Worm (Caenorhabditis elegans) whole organism, late embryonic: ENCODE measurements around the gene T05C3.6.
A peak's percentile ranks its signal among the peaks of the same experiment; 100 is the strongest.
"Not testable (repeated sequence)": the region's sequence is repeated elsewhere in the genome, so short reads cannot be mapped to it uniquely, and the experiment has no call there.

ENCODE experiments used
- C38D4.7 ChIP-seq: fragments of 200-800 bp; sonication (Bioruptor generic); optimal IDR thresholded peaks from 2 replicates; lab custom pipeline; 2018; ENCODE audit warnings: mild to moderate bottlenecking, missing genetic modification characterization, moderate library complexity, missing compliant biosample characterization
- F13H6.1 ChIP-seq: sonication (generic microtip); optimal IDR thresholded peaks from 2 replicates; lab custom pipeline; 2016; ENCODE audit warnings: missing genetic modification characterization, missing compliant biosample characterization
- K09A11.1 ChIP-seq: sonication (generic microtip); optimal IDR thresholded peaks from 2 replicates; lab custom pipeline; 2017; ENCODE audit warnings: antibody characterized with exemption, mild to moderate bottlenecking, missing genetic modification characterization, missing compliant biosample characterization; ENCODE audit not compliant: insufficient read depth
- Y22D7AL.16 ChIP-seq: sonication (generic microtip); optimal IDR thresholded peaks from 2 replicates; lab custom pipeline; 2016; ENCODE audit warnings: missing genetic modification characterization, missing compliant biosample characterization
- ama-1 ChIP-seq: fragments of 150-350 bp; optimal IDR thresholded peaks from 2 replicates; lab custom pipeline; 2014
- ceh-14 ChIP-seq: sonication (generic microtip); optimal IDR thresholded peaks from 2 replicates; lab custom pipeline; 2016; ENCODE audit warnings: missing genotype, missing genetic modification characterization, missing compliant biosample characterization
- ceh-19 ChIP-seq: fragments of 200-800 bp; sonication (Bioruptor generic); optimal IDR thresholded peaks from 2 replicates; lab custom pipeline; 2018; ENCODE audit warnings: mild to moderate bottlenecking, missing genetic modification characterization, missing compliant biosample characterization
- ceh-24 ChIP-seq: sonication (generic microtip); optimal IDR thresholded peaks from 2 replicates; lab custom pipeline; 2016; ENCODE audit warnings: mild to moderate bottlenecking, missing genetic modification characterization, missing compliant biosample characterization
- ceh-34 ChIP-seq: sonication (generic microtip); optimal IDR thresholded peaks from 2 replicates; lab custom pipeline; 2016; ENCODE audit warnings: mild to moderate bottlenecking, missing genetic modification characterization, missing compliant biosample characterization
- ceh-48 ChIP-seq: sonication (generic microtip); optimal IDR thresholded peaks from 2 replicates; lab custom pipeline; 2016; ENCODE audit warnings: missing genetic modification characterization, inconsistent platforms, missing compliant biosample characterization
- ceh-9 ChIP-seq: sonication (generic microtip); optimal IDR thresholded peaks from 2 replicates; lab custom pipeline; 2016; ENCODE audit warnings: mild to moderate bottlenecking, missing genetic modification characterization, inconsistent platforms, missing compliant biosample characterization
- dmd-4 ChIP-seq: sonication (generic microtip); optimal IDR thresholded peaks from 2 replicates; lab custom pipeline; 2016; ENCODE audit warnings: borderline replicate concordance, missing genetic modification characterization, missing compliant biosample characterization
- dve-1 ChIP-seq: sonication (generic microtip); optimal IDR thresholded peaks from 2 replicates; lab custom pipeline; 2017; ENCODE audit warnings: antibody characterized with exemption, mild to moderate bottlenecking, missing genetic modification characterization, missing compliant biosample characterization
- elt-2 ChIP-seq: sonication (generic microtip); optimal IDR thresholded peaks from 2 replicates; lab custom pipeline; 2016; ENCODE audit warnings: missing genetic modification reagents, missing genetic modification characterization, missing compliant biosample characterization
- elt-4 ChIP-seq: sonication (generic microtip); optimal IDR thresholded peaks from 2 replicates; lab custom pipeline; 2016; ENCODE audit warnings: missing genetic modification characterization, missing compliant biosample characterization
- ets-4 ChIP-seq: sonication (generic microtip); optimal IDR thresholded peaks from 2 replicates; lab custom pipeline; 2016; ENCODE audit warnings: missing genetic modification characterization, missing compliant biosample characterization
- eyg-1 ChIP-seq: sonication (generic microtip); optimal IDR thresholded peaks from 2 replicates; lab custom pipeline; 2016; ENCODE audit warnings: missing genotype, missing genetic modification characterization, missing compliant biosample characterization
- fax-1 ChIP-seq: sonication (generic microtip); optimal IDR thresholded peaks from 2 replicates; lab custom pipeline; 2016; ENCODE audit warnings: missing genotype, missing genetic modification characterization, missing compliant biosample characterization
- fkh-6 ChIP-seq: sonication (generic microtip); optimal IDR thresholded peaks from 2 replicates; lab custom pipeline; 2016; ENCODE audit warnings: missing genetic modification characterization, missing compliant biosample characterization
- hlh-13 ChIP-seq: fragments of 200-800 bp; sonication (Bioruptor generic); optimal IDR thresholded peaks from 2 replicates; lab custom pipeline; 2018; ENCODE audit warnings: mild to moderate bottlenecking, missing genetic modification characterization, missing compliant biosample characterization
- hlh-15 ChIP-seq: sonication (generic microtip); optimal IDR thresholded peaks from 2 replicates; lab custom pipeline; 2016; ENCODE audit warnings: missing genetic modification characterization, missing compliant biosample characterization
- hlh-30 ChIP-seq: sonication (generic microtip); optimal IDR thresholded peaks from 2 replicates; lab custom pipeline; 2017; ENCODE audit warnings: antibody characterized with exemption, missing genetic modification characterization, missing compliant biosample characterization; ENCODE audit not compliant: insufficient read depth
- hlh-6 ChIP-seq: sonication (generic microtip); optimal IDR thresholded peaks from 2 replicates; lab custom pipeline; 2016; ENCODE audit warnings: missing genotype, missing genetic modification characterization, missing compliant biosample characterization
- hlh-8 ChIP-seq: sonication (generic microtip); optimal IDR thresholded peaks from 2 replicates; lab custom pipeline; 2016; ENCODE audit warnings: missing genotype, missing genetic modification characterization, missing compliant biosample characterization
- lim-6 ChIP-seq: sonication (generic microtip); optimal IDR thresholded peaks from 2 replicates; lab custom pipeline; 2016; ENCODE audit warnings: missing genetic modification characterization, missing compliant biosample characterization
- lin-11 ChIP-seq: fragments of 200-800 bp; sonication (Bioruptor generic); optimal IDR thresholded peaks from 2 replicates; lab custom pipeline; 2018; ENCODE audit warnings: mild to moderate bottlenecking, missing genetic modification characterization, missing compliant biosample characterization
- mec-3 ChIP-seq: sonication (generic microtip); optimal IDR thresholded peaks from 2 replicates; lab custom pipeline; 2016; ENCODE audit warnings: borderline replicate concordance, missing genetic modification characterization, missing compliant biosample characterization
- nfya-1 ChIP-seq: sonication (generic microtip); optimal IDR thresholded peaks from 2 replicates; lab custom pipeline; 2017; ENCODE audit warnings: missing genetic modification characterization, mild to moderate bottlenecking, missing compliant biosample characterization, antibody characterized with exemption, moderate library complexity
- nhr-232 ChIP-seq: sonication (generic microtip); optimal IDR thresholded peaks from 2 replicates; lab custom pipeline; 2016; ENCODE audit warnings: missing genetic modification characterization, missing compliant biosample characterization
- pag-3 ChIP-seq: sonication (generic microtip); optimal IDR thresholded peaks from 2 replicates; lab custom pipeline; 2016; ENCODE audit warnings: missing compliant biosample characterization, missing genetic modification characterization, borderline replicate concordance
- pha-2 ChIP-seq: sonication (generic microtip); optimal IDR thresholded peaks from 2 replicates; lab custom pipeline; 2017; ENCODE audit warnings: mild to moderate bottlenecking, missing genetic modification characterization, missing compliant biosample characterization
- pha-4 ChIP-seq: fragments of 150-350 bp; optimal IDR thresholded peaks from 2 replicates; lab custom pipeline; 2018; ENCODE audit warnings: missing biosample characterization, missing genetic modification reagents, missing genetic modification characterization
- rnt-1 ChIP-seq: sonication (generic microtip); optimal IDR thresholded peaks from 2 replicates; lab custom pipeline; 2016; ENCODE audit warnings: missing genetic modification characterization, missing compliant biosample characterization
- syd-9 ChIP-seq: sonication (generic microtip); optimal IDR thresholded peaks from 2 replicates; lab custom pipeline; 2016; ENCODE audit warnings: mild to moderate bottlenecking, missing genetic modification characterization, moderate library complexity, missing compliant biosample characterization
- unc-42 ChIP-seq: sonication (generic microtip); optimal IDR thresholded peaks from 2 replicates; lab custom pipeline; 2016; ENCODE audit warnings: missing genotype, missing genetic modification characterization, missing compliant biosample characterization
- unc-86 ChIP-seq: sonication (generic microtip); optimal IDR thresholded peaks from 2 replicates; lab custom pipeline; 2016; ENCODE audit warnings: missing genetic modification characterization, missing compliant biosample characterization
- zip-5 ChIP-seq: sonication (generic microtip); optimal IDR thresholded peaks from 2 replicates; lab custom pipeline; 2016; ENCODE audit warnings: missing genetic modification characterization, missing compliant biosample characterization

The T05C3.6 gene

ce11 chrV:5462894-5463293 lies 27.4 kb upstream of the T05C3.6 start, which contains the start of gene srg-67:
srg-67 (minus strand) TSS chrV:5462994.
- TF ChIP-seq lim-6 (tag; lab: Kevin White, UChicago) (no peak), ets-4 (no peak), fax-1 (tag; lab: Kevin White, UChicago) (no peak), syd-9 (no peak), hlh-15 (tag; lab: Kevin White, UChicago) (no peak), hlh-13 (GFP tag; lab: Kevin White, UChicago) (no peak), C38D4.7 (GFP tag; lab: Kevin White, UChicago) (no peak), mec-3 (tag; lab: Kevin White, UChicago) (no peak), dmd-4 (tag; lab: Kevin White, UChicago) (no peak)
- TF ChIP-seq, all 69 proteins: peak for 0

ce11 chrV:5465335-5465734 lies 24.9 kb upstream of the T05C3.6 start, which contains the start of gene srg-68:
srg-68 (minus strand) TSS chrV:5465435.
- TF ChIP-seq pha-4 (no peak), pag-3 (no peak), elt-2 (tag; lab: Kevin White, UChicago) (no peak), hlh-6 (no peak), nfya-1 (tag; lab: Kevin White, UChicago) (no peak), unc-42 (tag; lab: Kevin White, UChicago) (no peak), hlh-8 (no peak), elt-4 (no peak), lim-6 (tag; lab: Kevin White, UChicago) (no peak), ceh-19 (no peak), unc-86 (no peak), zip-5 (no peak), nhr-232 (tag; lab: Kevin White, UChicago) (no peak), hlh-30 (tag; lab: Kevin White, UChicago) (no peak), mec-3 (tag; lab: Kevin White, UChicago) (no peak), ceh-24 (tag; lab: Kevin White, UChicago) (no peak), ceh-34 (tag; lab: Kevin White, UChicago) (no peak)

- not testable (repeated sequence) for TF ChIP-seq eyg-1 (tag; lab: Kevin White, UChicago); unc-86; Y22D7AL.16 (tag; lab: Kevin White, UChicago)
- TF ChIP-seq, all 69 proteins: peak for 0; not testable (repeated sequence) for 69
Measured at ce11 chrV:5468489-5468888, 21.8 kb upstream of the T05C3.6 start, which contains the start of gene ZC317.6. ZC317.6 (minus strand) TSS chrV:5468589.

- not testable (repeated sequence) for TF ChIP-seq ceh-9; rnt-1 (tag; lab: Kevin White, UChicago); ceh-14 (tag; lab: Kevin White, UChicago)
Measured at ce11 chrV:5470930-5471329, 19.3 kb upstream of the T05C3.6 start, which contains the start of gene ZC317.7. ZC317.7 (minus strand) TSS chrV:5471030.

- TF ChIP-seq ceh-48 (tag; lab: Kevin White, UChicago) (peak; percentile 29), dve-1 (tag; lab: Kevin White, UChicago) (no peak)
Measured at ce11 chrV:5477719-5478118, 12.5 kb upstream of the T05C3.6 start.

- TF ChIP-seq F13H6.1 (tag; lab: Kevin White, UChicago): no peak
- TF ChIP-seq elt-2 (tag; lab: Kevin White, UChicago): no peak
- TF ChIP-seq unc-42 (tag; lab: Kevin White, UChicago): no peak
- no peak for TF ChIP-seq fkh-6 (tag; lab: Kevin White, UChicago)
- TF ChIP-seq ceh-19: no peak
- no peak for TF ChIP-seq K09A11.1 (tag; lab: Kevin White, UChicago)
- no peak for TF ChIP-seq lin-11 (tag; lab: Kevin White, UChicago)
- no peak for TF ChIP-seq pag-3
- TF ChIP-seq hlh-8: no peak
- TF ChIP-seq pha-2 (tag; lab: Kevin White, UChicago): no peak
- TF ChIP-seq ama-1 (lab: Kevin White, UChicago): no peak
- TF ChIP-seq syd-9: no peak
Measured at ce11 chrV:5482315-5482714, 7.9 kb upstream of the T05C3.6 start, which contains the start of gene srg-66. srg-66 (minus strand) TSS chrV:5482415.
